Worm (Caenorhabditis elegans): ENCODE data around the gene mrpl-46.
A peak's percentile ranks its signal among the peaks of the same experiment; 100 is the strongest.

The mrpl-46 gene

DNA sequence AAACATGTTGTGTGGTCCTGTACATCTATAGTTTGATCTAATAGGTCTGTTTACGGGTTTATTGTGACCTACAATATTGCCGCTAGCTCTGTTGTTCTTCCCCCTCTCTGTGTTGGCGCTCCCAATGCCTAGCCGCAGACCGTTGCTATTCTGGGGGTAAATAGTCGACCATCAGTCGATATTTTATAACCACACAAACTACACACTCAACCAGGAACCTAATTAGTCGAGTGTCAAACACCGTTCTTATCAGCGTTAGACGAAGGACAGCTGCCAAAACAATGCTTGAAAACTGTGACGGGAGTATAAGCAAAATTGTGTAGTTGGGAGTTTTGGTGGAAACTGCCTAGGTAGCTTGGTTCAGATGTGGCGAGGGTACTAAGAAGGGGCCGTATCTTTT is 18.2 kb upstream of the mrpl-46 start:
- TF ChIP-seq nhr-80 (tag; optimal IDR thresholded peaks at IDR 0.05): peak; percentile 70
- no peak for TF ChIP-seq egl-18 (GFP tag; IDR thresholded peaks at IDR 0.05)
- TF ChIP-seq dox-1 (GFP tag; IDR thresholded peaks at IDR 0.05): 0 out of 2 replicates have a peak, but pooled peaks have one; percentile 9
- TF ChIP-seq madf-6 (GFP tag; IDR thresholded peaks at IDR 0.05): peak; percentile 17; the same call in 1 of the 2 replicates
- no peak for TF ChIP-seq lin-54 (GFP tag; optimal IDR thresholded peaks at IDR 0.05)
- no peak for TF ChIP-seq snpc-4 (GFP tag; optimal IDR thresholded peaks at IDR 0.05)
- TF ChIP-seq snpc-4 (tag; optimal IDR thresholded peaks at IDR 0.05): peak in 1 of 4 experiments; percentile 20

ce11 chrIV:787755-788154 is 12.9 kb upstream of the mrpl-46 start, which contains the start of gene F56B3.6:
Gene F56B3.6, plus strand, starts transcription at chrIV:788055.
- TF ChIP-seq egrh-3 (GFP tag; IDR thresholded peaks at IDR 0.05): no peak
- no peak for TF ChIP-seq let-607 (tag; optimal IDR thresholded peaks at IDR 0.05)
- TF ChIP-seq ztf-26 (tag; optimal IDR thresholded peaks at IDR 0.05): no peak
- TF ChIP-seq ztf-18 (tag; optimal IDR thresholded peaks at IDR 0.05): no peak
- no peak for TF ChIP-seq hmg-1.2 (GFP tag; IDR thresholded peaks at IDR 0.05)
- TF ChIP-seq madf-3 (GFP tag; IDR thresholded peaks at IDR 0.05): no peak
- no peak for TF ChIP-seq nhr-80 (tag; optimal IDR thresholded peaks at IDR 0.05)
- TF ChIP-seq bed-2 (GFP tag; IDR thresholded peaks at IDR 0.05): no peak
- TF ChIP-seq nhr-90 (tag; optimal IDR thresholded peaks at IDR 0.05): no peak
- TF ChIP-seq nfya-1 (tag; optimal IDR thresholded peaks at IDR 0.05; ENCODE audit: borderline replicate concordance, insufficient read depth): no peak
- TF ChIP-seq B0019.2 (GFP tag; conservative IDR thresholded peaks at IDR 0.05): no peak
- no peak for TF ChIP-seq ceh-27 (GFP tag; optimal IDR thresholded peaks at IDR 0.05)
- no peak for TF ChIP-seq dpff-1 (tag; optimal IDR thresholded peaks at IDR 0.05)
- TF ChIP-seq repo-1 (tag; optimal IDR thresholded peaks at IDR 0.05): no peak
- TF ChIP-seq rec-8 (tag; optimal IDR thresholded peaks at IDR 0.05): no peak
- no peak for TF ChIP-seq F37B4.10 (GFP tag; IDR thresholded peaks at IDR 0.05)

DNA sequence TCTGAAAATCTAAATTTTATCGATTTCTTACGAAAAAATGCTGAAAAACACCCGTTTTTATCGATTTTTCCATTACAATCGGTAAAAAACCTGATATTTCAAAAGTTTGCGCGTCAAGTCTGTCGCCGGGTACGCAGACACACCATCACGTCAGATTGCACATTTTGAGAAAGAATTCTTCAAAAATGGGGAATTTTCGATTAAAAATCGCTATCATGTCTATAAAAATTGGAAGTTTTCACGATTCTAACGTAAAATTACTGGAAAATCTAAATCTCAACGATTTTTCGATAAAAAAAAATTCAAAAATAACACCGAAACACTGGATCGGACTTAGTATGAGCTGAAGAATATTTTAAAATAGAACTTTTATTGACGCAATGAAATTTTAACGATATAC is 6.3 kb upstream of the mrpl-46 start, which contains the start of gene F56B3.4:
Gene F56B3.4 (minus strand): TSS at position 1 of the 400 bp plus-strand sequence.
- peak; percentile 17; the same call in 1 of the 2 replicates for TF ChIP-seq D2030.7 (GFP tag; IDR thresholded peaks at IDR 0.05)
- TF ChIP-seq snpc-4 (GFP tag; optimal IDR thresholded peaks at IDR 0.05): peak; percentile 22
- no peak for TF ChIP-seq snpc-4 (tag; optimal IDR thresholded peaks at IDR 0.05)
- TF ChIP-seq lsl-1 (GFP tag; optimal IDR thresholded peaks at IDR 0.05): peak; percentile 16
- TF ChIP-seq B0035.1 (tag; optimal IDR thresholded peaks at IDR 0.05): no peak
- peak; percentile 8 for TF ChIP-seq lin-54 (GFP tag; optimal IDR thresholded peaks at IDR 0.05)
- TF ChIP-seq hrde-1 (tag; optimal IDR thresholded peaks at IDR 0.05; ENCODE audit: borderline replicate concordance): peak; percentile 15
- TF ChIP-seq snpc-1.3 (tag; optimal IDR thresholded peaks at IDR 0.05; ENCODE audit: insufficient read depth): peak; percentile 57
- no peak for TF ChIP-seq Y53G8AR.9 (GFP tag; conservative IDR thresholded peaks at IDR 0.05)
- TF ChIP-seq madf-6 (GFP tag; IDR thresholded peaks at IDR 0.05): peak; percentile 43; the same call in 1 of the 2 replicates
- peak; percentile 32 for TF ChIP-seq snpc-3.4 (tag; optimal IDR thresholded peaks at IDR 0.05)
- no peak for TF ChIP-seq nfyb-1 (GFP tag; IDR thresholded peaks at IDR 0.05)
- no peak for TF ChIP-seq nhr-27 (tag; optimal IDR thresholded peaks at IDR 0.05)

ce11 chrIV:795383-795872 is 5.2 kb upstream of the mrpl-46 start, which contains the start of gene skr-18:
Gene skr-18, minus strand, starts transcription at chrIV:795433.
- no peak for TF ChIP-seq sea-2 (GFP tag; IDR thresholded peaks at IDR 0.05)
- TF ChIP-seq lin-40 (tag; optimal IDR thresholded peaks at IDR 0.05): no peak
- TF ChIP-seq lsl-1 (GFP tag; optimal IDR thresholded peaks at IDR 0.05): peak; percentile 5
- TF ChIP-seq ceh-91 (GFP tag; IDR thresholded peaks at IDR 0.05): no peak
- TF ChIP-seq aptf-2 (GFP tag; conservative IDR thresholded peaks at IDR 0.05): no peak
- no peak for TF ChIP-seq nhr-120 (GFP tag; IDR thresholded peaks at IDR 0.05)
- no peak for TF ChIP-seq ets-4 (GFP tag; optimal IDR thresholded peaks at IDR 0.05)
- no peak for TF ChIP-seq gei-17 (GFP tag; optimal IDR thresholded peaks at IDR 0.05)
- no peak for TF ChIP-seq F33H1.4 (GFP tag; IDR thresholded peaks at IDR 0.05)
- TF ChIP-seq ceh-100 (GFP tag; IDR thresholded peaks at IDR 0.05): peak; percentile 44
- no peak for TF ChIP-seq ceh-40 (GFP tag; IDR thresholded peaks at IDR 0.05)
- TF ChIP-seq snpc-4 (GFP tag; optimal IDR thresholded peaks at IDR 0.05): no peak
- TF ChIP-seq snpc-4 (tag; optimal IDR thresholded peaks at IDR 0.05): peak in 1 of 4 experiments; percentile 22
- no peak for TF ChIP-seq hmg-1.2 (GFP tag; IDR thresholded peaks at IDR 0.05)
- no peak for TF ChIP-seq cebp-1 (GFP tag; IDR thresholded peaks at IDR 0.05)
- peak; percentile 12 for TF ChIP-seq cebp-1 (tag; optimal IDR thresholded peaks at IDR 0.05)

Data from whole organism, young adult.